Fruit fly (Drosophila melanogaster) whole organism, embryonic: Measurements from ENCODE around the gene Gk2.

Experiments
- BEAF-32 ChIP-seq: fragments of 200-800 bp; sonication (Bioruptor generic); optimal IDR thresholded peaks from 3 replicates; lab custom pipeline; 2017; ENCODE audit warnings: missing biosample characterization, missing genetic modification characterization, mild to moderate bottlenecking, moderate library complexity, missing genetic modification reagents
- CG13123 ChIP-seq: fragments of 200-800 bp; sonication (Bioruptor generic); optimal IDR thresholded peaks from 2 replicates; lab custom pipeline; 2016; ENCODE audit warnings: missing biosample characterization, missing genetic modification characterization
- CG13287 ChIP-seq: fragments of 200-800 bp; sonication (Bioruptor generic); IDR thresholded peaks from 2 replicates; pipeline ENCODE4 v1.3.6; 2022; ENCODE audit warnings: missing biosample characterization, missing genetic modification characterization; ENCODE audit not compliant: partially characterized antibody
- CG13894 ChIP-seq: fragments of 200-800 bp; sonication (Bioruptor generic); optimal IDR thresholded peaks from 3 replicates; lab custom pipeline; 2018; ENCODE audit warnings: missing biosample characterization, mild to moderate bottlenecking, missing genetic modification characterization, moderate library complexity
- CG14710 ChIP-seq: fragments of 200-800 bp; sonication (Bioruptor generic); optimal IDR thresholded peaks from 3 replicates; lab custom pipeline; 2019; ENCODE audit warnings: missing biosample characterization, mild to moderate bottlenecking, missing genetic modification characterization, moderate library complexity
- CG16813 ChIP-seq: fragments of 200-800 bp; sonication (Bioruptor generic); IDR thresholded peaks from 3 replicates; pipeline ENCODE4 v1.3.6; 2022; ENCODE audit warnings: missing biosample characterization, missing genetic modification characterization; ENCODE audit not compliant: partially characterized antibody
- CG3065 ChIP-seq: fragments of 200-800 bp; sonication (Bioruptor generic); optimal IDR thresholded peaks from 2 replicates; lab custom pipeline; 2016; ENCODE audit warnings: missing biosample characterization, missing genetic modification characterization
- CG31365 ChIP-seq: fragments of 200-800 bp; sonication (Bioruptor generic); optimal IDR thresholded peaks from 2 replicates; lab custom pipeline; 2018; ENCODE audit warnings: missing biosample characterization, mild to moderate bottlenecking, missing genetic modification characterization
- CG31388 ChIP-seq: fragments of 200-800 bp; sonication (Bioruptor generic); optimal IDR thresholded peaks from 2 replicates; lab custom pipeline; 2016; ENCODE audit warnings: missing biosample characterization, missing genetic modification characterization
- CG34224 ChIP-seq: fragments of 200-800 bp; sonication (Bioruptor generic); IDR thresholded peaks from 3 replicates; pipeline ENCODE4 v1.3.6; 2022; ENCODE audit warnings: missing biosample characterization, missing genetic modification characterization; ENCODE audit not compliant: partially characterized antibody
- CG4360 ChIP-seq: fragments of 200-800 bp; sonication (Bioruptor generic); IDR thresholded peaks from 2 replicates; pipeline ENCODE4 v1.3.6; 2022; ENCODE audit warnings: missing biosample characterization, missing genetic modification characterization
- CG4854 ChIP-seq: fragments of 200-800 bp; sonication (Bioruptor generic); optimal IDR thresholded peaks from 2 replicates; lab custom pipeline; 2016; ENCODE audit warnings: missing biosample characterization, missing genetic modification characterization, inconsistent platforms
- CG6791 ChIP-seq: fragments of 200-800 bp; sonication (Bioruptor generic); IDR thresholded peaks from 3 replicates; pipeline ENCODE4 v1.3.6; 2022; ENCODE audit warnings: missing biosample characterization, missing genetic modification characterization; ENCODE audit not compliant: partially characterized antibody
- CG7786 ChIP-seq: fragments of 200-800 bp; sonication (Bioruptor generic); optimal IDR thresholded peaks from 2 replicates; lab custom pipeline; 2016; ENCODE audit warnings: missing biosample characterization, missing genetic modification characterization
- CG7963 ChIP-seq: fragments of 200-800 bp; sonication (Bioruptor generic); IDR thresholded peaks from 3 replicates; pipeline ENCODE4 v1.3.6; 2022; ENCODE audit warnings: missing biosample characterization, missing genetic modification characterization; ENCODE audit not compliant: partially characterized antibody
- CkIIα-i1 ChIP-seq: fragments of 200-800 bp; sonication (Bioruptor generic); IDR thresholded peaks from 2 replicates; pipeline ENCODE4 v1.3.6; 2022; ENCODE audit warnings: missing biosample characterization, missing genetic modification characterization
- Dip2 ChIP-seq: fragments of 200-800 bp; sonication (Bioruptor generic); IDR thresholded peaks from 2 replicates; pipeline ENCODE4 v1.3.6; 2022; ENCODE audit warnings: missing biosample characterization, missing genetic modification characterization
- Doc2 ChIP-seq: fragments of 200-800 bp; sonication (Bioruptor generic); IDR thresholded peaks from 2 replicates; pipeline ENCODE4 v1.3.6; 2022; ENCODE audit warnings: missing biosample characterization, missing genetic modification characterization
- Doc3 ChIP-seq: fragments of 200-800 bp; sonication (Bioruptor generic); IDR thresholded peaks from 3 replicates; pipeline ENCODE4 v1.3.6; 2022; ENCODE audit warnings: missing biosample characterization, missing genetic modification characterization; ENCODE audit not compliant: partially characterized antibody
- E2f2 ChIP-seq: fragments of 200-800 bp; sonication (Bioruptor generic); IDR thresholded peaks from 2 replicates; pipeline ENCODE4 v1.3.6; 2022; ENCODE audit warnings: missing biosample characterization, missing genetic modification characterization
- Mrtf ChIP-seq: fragments of 200-800 bp; sonication (Bioruptor generic); IDR thresholded peaks from 3 replicates; pipeline ENCODE4 v1.3.6; 2022; ENCODE audit warnings: missing biosample characterization, missing genetic modification characterization
- NC2α ChIP-seq: fragments of 200-800 bp; sonication (Bioruptor generic); optimal IDR thresholded peaks from 2 replicates; lab custom pipeline; 2016; ENCODE audit warnings: missing biosample characterization, missing genetic modification characterization
- Sox100B ChIP-seq: fragments of 200-800 bp; sonication (Bioruptor generic); optimal IDR thresholded peaks from 3 replicates; lab custom pipeline; 2018; ENCODE audit warnings: missing biosample characterization, mild to moderate bottlenecking, missing genetic modification characterization
- ap ChIP-seq: fragments of 200-800 bp; sonication (Bioruptor generic); IDR thresholded peaks from 2 replicates; pipeline ENCODE4 v1.3.6; 2022; ENCODE audit warnings: missing biosample characterization, missing genetic modification characterization
- ato ChIP-seq: fragments of 200-800 bp; sonication (Bioruptor generic); IDR thresholded peaks from 2 replicates; pipeline ENCODE4 v1.3.6; 2022; ENCODE audit warnings: missing biosample characterization, missing genetic modification characterization; ENCODE audit not compliant: partially characterized antibody
- bbx ChIP-seq: fragments of 200-800 bp; sonication (Bioruptor generic); IDR thresholded peaks from 2 replicates; pipeline ENCODE4 v1.3.6; 2022; ENCODE audit warnings: missing biosample characterization, missing genetic modification characterization; ENCODE audit not compliant: partially characterized antibody
- bsh ChIP-seq, 2 experiments: fragments of 200-800 bp; sonication (Bioruptor generic); optimal IDR thresholded peaks; 2 replicates each; lab custom pipeline; 2017 to 2018; ENCODE audit warnings: mild to moderate bottlenecking in 2 of 2, missing biosample characterization in 2 of 2, missing genetic modification characterization in 2 of 2, moderate library complexity in 1 of 2
- crp ChIP-seq, 2 experiments: fragments of 200-800 bp; sonication (Bioruptor generic); optimal IDR thresholded peaks; 2 replicates in 1 of 2; 3 replicates in 1 of 2; lab custom pipeline; 2017; ENCODE audit warnings: missing biosample characterization in 2 of 2, missing genetic modification characterization in 2 of 2, mild to moderate bottlenecking in 1 of 2, moderate library complexity in 1 of 2
- dysf ChIP-seq: fragments of 200-800 bp; sonication (Bioruptor generic); IDR thresholded peaks from 3 replicates; pipeline ENCODE4 v1.3.6; 2022; ENCODE audit warnings: missing biosample characterization, missing genetic modification characterization
- eve ChIP-seq, 2 experiments: fragments of >200 bp; optimal IDR thresholded peaks; 2 replicates each; lab custom pipeline; 2017; ENCODE audit warnings: missing biosample characterization in 2 of 2, missing genetic modification characterization in 2 of 2
- fd64A ChIP-seq: fragments of 200-800 bp; sonication (Bioruptor generic); optimal IDR thresholded peaks from 3 replicates; lab custom pipeline; 2018; ENCODE audit warnings: missing biosample characterization, mild to moderate bottlenecking, missing genetic modification characterization
- gcm ChIP-seq: fragments of 200-800 bp; sonication (Bioruptor generic); optimal IDR thresholded peaks from 2 replicates; lab custom pipeline; 2019; ENCODE audit warnings: missing biosample characterization, mild to moderate bottlenecking, missing genetic modification characterization, moderate library complexity
- insv ChIP-seq, 2 experiments: fragments of 200-800 bp; sonication (Bioruptor generic); optimal IDR thresholded peaks; 3 replicates each; lab custom pipeline; 2016 to 2018; ENCODE audit warnings: missing biosample characterization in 2 of 2, missing genetic modification characterization in 2 of 2
- kay ChIP-seq: fragments of 200-800 bp; sonication (Bioruptor generic); optimal IDR thresholded peaks from 2 replicates; lab custom pipeline; 2016; ENCODE audit warnings: missing biosample characterization, missing genetic modification characterization
- kni ChIP-seq: fragments of 200-800 bp; sonication (Bioruptor generic); optimal IDR thresholded peaks from 3 replicates; lab custom pipeline; 2017; ENCODE audit warnings: mild to moderate bottlenecking, missing biosample characterization, missing genetic modification reagents, missing genetic modification characterization
- org-1 ChIP-seq: fragments of 200-800 bp; sonication (Bioruptor generic); optimal IDR thresholded peaks from 2 replicates; lab custom pipeline; 2017; ENCODE audit warnings: missing biosample characterization, missing genetic modification characterization
- pb ChIP-seq: fragments of 200-800 bp; sonication (Bioruptor generic); optimal IDR thresholded peaks from 3 replicates; lab custom pipeline; 2016; ENCODE audit warnings: missing biosample characterization, missing genetic modification characterization
- pros ChIP-seq: fragments of 200-800 bp; sonication (Bioruptor generic); optimal IDR thresholded peaks from 3 replicates; lab custom pipeline; 2019; ENCODE audit warnings: missing biosample characterization, mild to moderate bottlenecking, missing genetic modification characterization, moderate library complexity
- psq ChIP-seq: fragments of 200-800 bp; sonication (Bioruptor generic); optimal IDR thresholded peaks from 2 replicates; lab custom pipeline; 2017; ENCODE audit warnings: missing biosample characterization, missing genetic modification characterization
- pzg ChIP-seq: fragments of 200-800 bp; sonication (Bioruptor generic); optimal IDR thresholded peaks from 3 replicates; lab custom pipeline; 2018; ENCODE audit warnings: missing biosample characterization, mild to moderate bottlenecking, missing genetic modification characterization, moderate library complexity
- ranshi ChIP-seq: fragments of 200-800 bp; sonication (Bioruptor generic); IDR thresholded peaks from 2 replicates; pipeline ENCODE4 v1.3.6; 2022; ENCODE audit warnings: missing biosample characterization, missing genetic modification characterization
- repo ChIP-seq: fragments of 200-800 bp; sonication (Bioruptor generic); optimal IDR thresholded peaks from 2 replicates; lab custom pipeline; 2016; ENCODE audit warnings: missing biosample characterization, missing genetic modification characterization
- sna ChIP-seq: fragments of 200-800 bp; sonication (Bioruptor generic); IDR thresholded peaks from 2 replicates; pipeline ENCODE4 v1.3.6; 2022; ENCODE audit warnings: missing biosample characterization, missing genetic modification characterization; ENCODE audit not compliant: partially characterized antibody
- stc ChIP-seq: fragments of 200-800 bp; sonication (Bioruptor generic); IDR thresholded peaks from 2 replicates; pipeline ENCODE4 v1.3.6; 2022; ENCODE audit warnings: missing biosample characterization, missing genetic modification characterization
- vnd ChIP-seq: fragments of 200-800 bp; sonication (Bioruptor generic); IDR thresholded peaks from 3 replicates; pipeline ENCODE4 v1.3.6; 2022; ENCODE audit warnings: missing biosample characterization, missing genetic modification characterization; ENCODE audit not compliant: partially characterized antibody
- zen2 ChIP-seq: fragments of 200-800 bp; sonication (Bioruptor generic); IDR thresholded peaks from 3 replicates; pipeline ENCODE4 v1.3.6; 2022; ENCODE audit warnings: missing biosample characterization, missing genetic modification characterization; ENCODE audit not compliant: partially characterized antibody

Gene Gk2

dm6 chr3L:1774713-1775648, 36.8 kb downstream of the Gk2 start, which contains the start of the genes CG13933 and PolD2 (continued):
- peak; percentile 44 for TF ChIP-seq NC2α (GFP tag; lab: Kevin White, UChicago)
- TF ChIP-seq sna (GFP tag; lab: Robert Waterston, UW) = peak; percentile 80
- no peak for TF ChIP-seq fd64A
- TF ChIP-seq CG4854 = no peak
- TF ChIP-seq Doc2 = 0 out of 2 replicates have a peak, but pooled peaks have one; percentile 22
- no peak for TF ChIP-seq kni
- peak; percentile 85 for TF ChIP-seq CG7786 (GFP tag; lab: Kevin White, UChicago)
- no peak for TF ChIP-seq CG31365 (tag; lab: Kevin White, UChicago)
- peak; percentile 99 for TF ChIP-seq stc (GFP tag; lab: Robert Waterston, UW)
- peak; percentile 88 for TF ChIP-seq org-1
- TF ChIP-seq CkIIα-i1 = peak; percentile 90
- peak; percentile 94 for TF ChIP-seq CG13123 (GFP tag; lab: Kevin White, UChicago)
- peak; percentile 93 for TF ChIP-seq kay (GFP tag; lab: Kevin White, UChicago)
- peak; percentile 86 for TF ChIP-seq vnd
- no peak for TF ChIP-seq pb (GFP tag; lab: Kevin White, UChicago)
- no peak for TF ChIP-seq Sox100B (GFP tag; lab: Kevin White, UChicago)
- peak; percentile 60; the same call in 1 of the 2 replicates for TF ChIP-seq CG4360 (GFP tag; lab: Robert Waterston, UW)
- TF ChIP-seq gcm (GFP tag; lab: Kevin White, UChicago) = peak; percentile 97
- TF ChIP-seq ap (GFP tag; lab: Robert Waterston, UW) = peak; percentile 99
- TF ChIP-seq ranshi (GFP tag; lab: Robert Waterston, UW) = peak; percentile 95
- peak; percentile 92 for TF ChIP-seq psq (GFP tag; lab: Kevin White, UChicago)

DNA sequence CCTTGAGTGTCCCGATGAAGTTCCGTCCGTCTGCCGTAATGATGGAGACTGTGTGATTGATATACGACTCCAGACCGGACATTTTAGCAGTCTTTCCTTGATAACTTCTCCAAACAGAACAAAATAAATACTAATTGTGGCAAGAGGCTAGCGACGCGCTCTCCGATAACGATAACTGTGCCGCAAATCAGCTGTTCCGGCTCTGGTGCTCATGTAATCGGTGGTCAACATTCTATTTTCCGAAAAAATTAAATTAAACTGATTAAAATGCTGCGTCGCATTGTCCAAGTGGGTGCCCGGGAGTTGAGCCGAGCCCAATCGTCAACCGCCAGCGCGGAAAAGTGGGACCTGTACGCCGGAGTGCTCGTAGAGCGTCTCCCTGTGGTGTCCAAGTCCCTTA, 39.0 kb downstream of the Gk2 start, which contains the start of the genes CG2021 and mRpL46:
Gene CG2021 (minus strand): TSS at position 163 of the 400 bp plus-strand sequence.
Gene mRpL46 (plus strand): TSS at position 191 of the 400 bp plus-strand sequence.
- TF ChIP-seq insv (GFP tag; optimal IDR thresholded peaks at IDR 0.05; lab: Kevin White, UChicago) (no peak), bsh (GFP tag; optimal IDR thresholded peaks at IDR 0.05; lab: Kevin White, UChicago) (no peak), BEAF-32 (GFP tag; lab: Kevin White, UChicago) (peak; percentile 8), Dip2 (GFP tag; lab: Robert Waterston, UW) (no peak), dysf (GFP tag; lab: Robert Waterston, UW) (no peak), CG34224 (GFP tag; lab: Robert Waterston, UW) (peak; percentile 38; the same call in 2 of the 3 replicates), CG31388 (GFP tag; lab: Kevin White, UChicago) (no peak), pros (GFP tag; lab: Kevin White, UChicago) (no peak), bbx (GFP tag; lab: Robert Waterston, UW) (peak; percentile 44), CG6791 (GFP tag; lab: Robert Waterston, UW) (peak; percentile 36; the same call in 1 of the 3 replicates), NC2α (GFP tag; lab: Kevin White, UChicago) (no peak), Mrtf (GFP tag; lab: Robert Waterston, UW) (no peak), ato (GFP tag; lab: Robert Waterston, UW) (peak; percentile 32; the same call in 1 of the 2 replicates), E2f2 (GFP tag; lab: Robert Waterston, UW) (peak; percentile 29; the same call in 1 of the 2 replicates), repo (GFP tag; lab: Kevin White, UChicago) (no peak), eve (GFP tag; optimal IDR thresholded peaks at IDR 0.05; lab: Kevin White, UChicago) (no peak), Doc3 (peak; percentile 43; the same call in 2 of the 3 replicates), CG3065 (no peak), CG13287 (GFP tag; lab: Robert Waterston, UW) (peak; percentile 65), CG14710 (no peak), CG7963 (GFP tag; lab: Robert Waterston, UW) (peak; percentile 49; the same call in 1 of the 3 replicates), CG13894 (no peak), CG16813 (GFP tag; lab: Robert Waterston, UW) (0 out of 3 replicates have a peak, but pooled peaks have one; percentile 14), pzg (GFP tag; lab: Kevin White, UChicago) (peak; percentile 24), zen2 (GFP tag; lab: Robert Waterston, UW) (peak; percentile 53; the same call in 1 of the 3 replicates), crp (GFP tag; optimal IDR thresholded peaks at IDR 0.05; lab: Kevin White, UChicago) (peak in 1 of 2 experiments; percentile 86)
